Worm (Caenorhabditis elegans): ENCODE data around the gene npr-8.

npr-8 gene

DNA sequence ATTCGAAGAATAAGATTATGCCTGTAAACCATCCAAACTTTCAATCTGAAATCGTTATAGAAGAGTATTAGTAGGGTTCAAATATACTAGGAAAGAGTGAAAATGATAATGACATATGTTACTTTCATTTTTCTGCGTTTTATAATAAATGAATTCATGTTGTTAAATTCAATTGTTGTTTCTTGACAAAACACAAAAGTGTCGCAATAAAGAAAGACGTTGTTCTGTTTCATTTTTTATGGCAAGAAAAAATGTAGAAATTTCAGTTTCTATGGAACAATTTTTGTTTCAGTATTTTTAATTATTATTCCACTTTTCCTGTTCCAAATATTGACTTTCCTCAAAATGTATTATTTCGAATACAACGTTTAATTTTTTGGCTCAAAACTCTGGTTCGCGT, 23.7 kb downstream of the npr-8 start, which contains the start of gene C10A4.4:
TSS of gene C10A4.4 (plus strand) at position 301 of the 400 bp plus-strand sequence.
- TF ChIP-seq skn-1 (tag; optimal IDR thresholded peaks at IDR 0.05) (no peak), lsy-12 (tag; optimal IDR thresholded peaks at IDR 0.05) (no peak), hmg-11 (tag; optimal IDR thresholded peaks at IDR 0.05) (no peak), egl-5 (tag; optimal IDR thresholded peaks at IDR 0.05) (no peak), fos-1 (tag; optimal IDR thresholded peaks at IDR 0.05) (no peak), pqm-1 (tag; optimal IDR thresholded peaks at IDR 0.05) (no peak), R02D3.7 (tag; optimal IDR thresholded peaks at IDR 0.05) (no peak), ceh-9 (tag; optimal IDR thresholded peaks at IDR 0.05) (no peak), lin-39 (tag; optimal IDR thresholded peaks at IDR 0.05) (no peak)

DNA sequence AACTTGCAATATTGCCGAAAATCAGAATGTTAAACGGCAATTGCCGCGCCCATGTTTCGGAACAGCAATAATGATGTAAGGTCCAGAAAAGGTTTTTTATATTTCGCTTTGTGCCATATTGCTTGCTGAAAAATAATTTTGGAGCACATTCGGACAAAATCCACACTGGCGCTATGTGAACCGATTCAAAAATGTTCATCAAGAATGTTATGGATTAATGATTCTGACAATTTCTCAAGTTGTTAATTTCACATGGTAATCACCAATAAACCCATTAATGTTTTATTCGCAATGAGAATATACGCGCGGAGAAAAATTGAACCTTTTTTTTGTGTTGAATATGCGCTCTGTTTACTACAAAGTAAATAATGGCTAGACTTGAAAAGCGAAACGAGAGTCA, 27.4 kb downstream of the npr-8 start:
- TF ChIP-seq elt-1 (tag; optimal IDR thresholded peaks at IDR 0.05) (no peak), ama-1 (optimal IDR thresholded peaks at IDR 0.05) (no peak), ceh-16 (tag; optimal IDR thresholded peaks at IDR 0.05) (no peak), eor-1 (tag; optimal IDR thresholded peaks at IDR 0.05) (no peak), nhr-237 (tag; optimal IDR thresholded peaks at IDR 0.05) (no peak), nhr-77 (tag; optimal IDR thresholded peaks at IDR 0.05) (no peak), fos-1 (tag; optimal IDR thresholded peaks at IDR 0.05) (no peak)

ce11 chrX:7405393-7405792, 28.3 kb downstream of the npr-8 start, which contains the start of gene C10A4.3:
TSS of gene C10A4.3 (plus strand) at chrX:7405693.
- TF ChIP-seq sea-2 (GFP tag; optimal IDR thresholded peaks at IDR 0.05) (no peak), pha-4 (tag; optimal IDR thresholded peaks at IDR 0.05) (no peak)

DNA sequence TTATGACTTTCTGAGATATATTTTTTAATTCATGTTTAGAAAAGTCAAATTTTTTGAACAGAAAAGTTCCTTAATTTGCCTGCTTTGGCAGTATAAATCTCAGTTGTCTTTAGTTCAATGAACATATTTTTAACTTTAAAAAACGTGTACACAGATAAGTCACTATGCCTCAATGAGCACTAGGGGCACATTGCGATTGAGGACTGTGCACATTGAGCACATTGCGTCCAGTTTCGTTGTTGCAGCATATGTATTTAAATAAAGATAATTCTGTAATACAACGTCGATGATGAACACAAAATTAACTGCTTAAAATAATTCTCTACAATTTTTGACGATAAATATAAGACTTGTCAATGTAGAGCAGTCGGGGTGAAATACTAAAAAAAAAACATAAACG, 30.6 kb downstream of the npr-8 start:
- TF ChIP-seq eor-1 (tag; optimal IDR thresholded peaks at IDR 0.05) (no peak), nhr-76 (tag; optimal IDR thresholded peaks at IDR 0.05) (no peak), R02D3.7 (tag; optimal IDR thresholded peaks at IDR 0.05) (no peak), elt-1 (tag; optimal IDR thresholded peaks at IDR 0.05) (no peak), fkh-10 (GFP tag; optimal IDR thresholded peaks at IDR 0.05) (no peak), fos-1 (tag; optimal IDR thresholded peaks at IDR 0.05) (no peak)

DNA sequence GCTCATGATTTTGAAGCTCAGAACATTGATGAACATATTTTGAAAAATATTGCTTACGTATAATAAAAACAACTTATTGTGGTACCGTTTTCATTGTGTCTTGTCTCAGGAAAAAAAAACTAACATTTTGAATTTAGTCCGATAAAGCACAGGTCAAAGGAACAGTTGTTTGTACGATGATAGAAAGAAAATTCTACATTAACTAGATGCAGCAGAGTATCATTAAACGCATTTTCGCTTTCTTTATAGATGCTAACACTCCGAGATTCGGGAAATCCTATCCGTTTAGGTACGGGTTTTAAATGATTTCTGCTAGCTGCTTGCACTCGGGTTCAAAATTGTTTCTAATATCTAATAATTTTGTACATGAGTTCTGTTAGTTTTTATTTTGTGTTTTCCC, 31.9 kb downstream of the npr-8 start:
- TF ChIP-seq nhr-77 (tag; optimal IDR thresholded peaks at IDR 0.05): no peak
- TF ChIP-seq egl-27 (tag; optimal IDR thresholded peaks at IDR 0.05): no peak
- no peak for TF ChIP-seq nhr-237 (tag; optimal IDR thresholded peaks at IDR 0.05)
- TF ChIP-seq pha-4 (tag; optimal IDR thresholded peaks at IDR 0.05): no peak
- no peak for TF ChIP-seq egl-5 (tag; optimal IDR thresholded peaks at IDR 0.05)
- no peak for TF ChIP-seq mml-1 (tag; optimal IDR thresholded peaks at IDR 0.05)
- TF ChIP-seq elt-1 (tag; optimal IDR thresholded peaks at IDR 0.05): no peak
- no peak for TF ChIP-seq ceh-28 (tag; optimal IDR thresholded peaks at IDR 0.05)
- no peak for TF ChIP-seq R02D3.7 (tag; optimal IDR thresholded peaks at IDR 0.05)
- no peak for TF ChIP-seq ceh-82 (tag; optimal IDR thresholded peaks at IDR 0.05)
- no peak for TF ChIP-seq ztf-11 (tag; optimal IDR thresholded peaks at IDR 0.05)
- no peak for TF ChIP-seq nhr-67 (tag; optimal IDR thresholded peaks at IDR 0.05)
- no peak for TF ChIP-seq mdl-1 (tag; optimal IDR thresholded peaks at IDR 0.05)
- no peak for TF ChIP-seq fkh-2 (tag; optimal IDR thresholded peaks at IDR 0.05)

DNA sequence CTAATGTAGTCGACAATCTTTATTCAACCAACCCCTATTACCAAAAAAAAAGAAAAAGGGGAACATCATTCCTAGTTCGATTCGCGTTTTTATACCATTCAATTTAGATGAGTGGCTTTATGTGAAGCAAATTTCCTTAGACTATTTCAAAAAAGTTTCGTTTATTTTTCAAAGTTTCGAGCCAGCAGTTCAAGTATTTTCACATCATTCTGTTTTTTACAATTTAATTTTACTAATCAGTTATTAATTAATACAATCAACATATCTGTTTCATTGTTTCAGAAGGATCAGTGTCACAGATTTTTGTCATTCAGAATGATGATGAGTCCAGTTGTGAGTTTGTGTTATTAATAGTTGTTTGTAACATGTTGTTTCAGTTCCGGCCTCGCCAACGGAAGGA, 32.8 kb downstream of the npr-8 start, which contains the start of gene C10A4.2:
TSS of gene C10A4.2 (plus strand) at position 301 of the 400 bp plus-strand sequence.
- TF ChIP-seq pqm-1 (tag; optimal IDR thresholded peaks at IDR 0.05) (no peak), ceh-9 (tag; optimal IDR thresholded peaks at IDR 0.05) (no peak), aly-2 (tag; optimal IDR thresholded peaks at IDR 0.05) (no peak), nfya-1 (tag; optimal IDR thresholded peaks at IDR 0.05; ENCODE audit: insufficient read depth) (no peak), zag-1 (tag; optimal IDR thresholded peaks at IDR 0.05) (no peak), R02D3.7 (tag; optimal IDR thresholded peaks at IDR 0.05) (no peak), lin-39 (tag; optimal IDR thresholded peaks at IDR 0.05) (no peak), nhr-25 (tag; optimal IDR thresholded peaks at IDR 0.05) (no peak), mml-1 (tag; optimal IDR thresholded peaks at IDR 0.05) (no peak), elt-1 (tag; optimal IDR thresholded peaks at IDR 0.05) (no peak), nhr-43 (tag; optimal IDR thresholded peaks at IDR 0.05; ENCODE audit: poor library complexity, severe bottlenecking) (no peak), fos-1 (tag; optimal IDR thresholded peaks at IDR 0.05) (no peak), pha-4 (tag; optimal IDR thresholded peaks at IDR 0.05) (no peak), elt-3 (tag; optimal IDR thresholded peaks at IDR 0.05) (no peak)
